Worm (Caenorhabditis elegans) whole organism, early embryonic: ENCODE results near the gene Y37E11B.10.

ENCODE experiments used
- aly-1 ChIP-seq: sonication (generic microtip); optimal IDR thresholded peaks from 2 replicates; lab custom pipeline; 2016; ENCODE audit warnings: missing genetic modification characterization, missing compliant biosample characterization
- flt-1 ChIP-seq: fragments of 200-800 bp; sonication (Bioruptor generic); IDR thresholded peaks from 2 replicates; pipeline ENCODE4 v1.3.6; 2022; ENCODE audit warnings: missing genetic modification characterization, missing compliant biosample characterization
- scrt-1 ChIP-seq: fragments of 200-800 bp; sonication (Bioruptor generic); IDR thresholded peaks from 2 replicates; pipeline ENCODE4 v1.3.6; 2022; ENCODE audit warnings: missing genetic modification characterization, missing compliant biosample characterization

DNA sequence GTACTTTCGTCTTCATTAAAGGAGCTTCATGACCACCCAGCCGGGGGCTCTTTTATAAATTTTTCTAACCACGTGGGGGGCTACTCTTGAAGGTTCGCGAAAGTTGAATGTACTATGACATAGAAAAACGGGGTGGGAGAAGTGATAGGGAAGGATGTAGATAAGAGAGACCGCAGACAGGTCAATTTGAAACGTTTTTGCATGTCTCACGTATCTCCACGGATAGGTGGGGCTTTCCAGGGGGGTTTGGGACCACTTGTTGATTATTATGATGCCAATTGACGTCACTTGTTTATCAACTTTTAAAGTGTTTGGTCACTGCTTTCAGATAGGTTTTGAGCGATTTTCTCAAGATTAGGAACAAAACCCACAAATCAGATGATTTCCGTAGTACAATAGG lies 41.3 kb upstream of the Y37E11B.10 start:
- TF ChIP-seq scrt-1 (GFP tag; lab: Robert Waterston, UW) (no peak), aly-1 (tag; lab: Kevin White, UChicago) (no peak), flt-1 (no peak)
